Worm (Caenorhabditis elegans) whole organism, late embryonic: Measurements from ENCODE around the gene bir-1.

Source experiments
- T23F11.4 ChIP-seq: fragments of 200-800 bp; sonication (Bioruptor generic); optimal IDR thresholded peaks from 2 replicates; lab custom pipeline; 2018; ENCODE audit warnings: mild to moderate bottlenecking, missing genetic modification characterization, missing compliant biosample characterization
- Y22D7AL.16 ChIP-seq: sonication (generic microtip); optimal IDR thresholded peaks from 2 replicates; lab custom pipeline; 2016; ENCODE audit warnings: missing genetic modification characterization, missing compliant biosample characterization
- ama-1 ChIP-seq: fragments of 150-350 bp; optimal IDR thresholded peaks from 2 replicates; lab custom pipeline; 2014
- ceh-18 ChIP-seq: sonication (generic microtip); optimal IDR thresholded peaks from 2 replicates; lab custom pipeline; 2016; ENCODE audit warnings: missing genetic modification characterization, missing compliant biosample characterization
- ceh-19 ChIP-seq: fragments of 200-800 bp; sonication (Bioruptor generic); optimal IDR thresholded peaks from 2 replicates; lab custom pipeline; 2018; ENCODE audit warnings: mild to moderate bottlenecking, missing genetic modification characterization, missing compliant biosample characterization
- ceh-22 ChIP-seq: sonication (generic microtip); optimal IDR thresholded peaks from 2 replicates; lab custom pipeline; 2017; ENCODE audit warnings: missing biosample characterization, missing genetic modification characterization
- ceh-30 ChIP-seq: fragments of 150-350 bp; optimal IDR thresholded peaks from 2 replicates; lab custom pipeline; 2014; ENCODE audit warnings: missing biosample characterization, missing genetic modification characterization
- ceh-31 ChIP-seq: sonication (generic microtip); optimal IDR thresholded peaks from 2 replicates; lab custom pipeline; 2016; ENCODE audit warnings: missing genetic modification characterization, missing compliant biosample characterization
- ceh-45 ChIP-seq: fragments of 200-800 bp; sonication (Bioruptor generic); IDR thresholded peaks from 2 replicates; pipeline ENCODE4 v1.3.6; 2022; ENCODE audit warnings: missing genetic modification reagents, missing genetic modification characterization, missing compliant biosample characterization
- ceh-6 ChIP-seq: fragments of 200-800 bp; sonication (Bioruptor generic); optimal IDR thresholded peaks from 2 replicates; lab custom pipeline; 2018; ENCODE audit warnings: mild to moderate bottlenecking, missing genetic modification characterization, missing compliant biosample characterization
- dmd-4 ChIP-seq: sonication (generic microtip); optimal IDR thresholded peaks from 2 replicates; lab custom pipeline; 2016; ENCODE audit warnings: borderline replicate concordance, missing genetic modification characterization, missing compliant biosample characterization
- dve-1 ChIP-seq: sonication (generic microtip); optimal IDR thresholded peaks from 2 replicates; lab custom pipeline; 2017; ENCODE audit warnings: antibody characterized with exemption, mild to moderate bottlenecking, missing genetic modification characterization, missing compliant biosample characterization
- elt-2 ChIP-seq: sonication (generic microtip); optimal IDR thresholded peaks from 2 replicates; lab custom pipeline; 2016; ENCODE audit warnings: missing genetic modification reagents, missing genetic modification characterization, missing compliant biosample characterization
- elt-4 ChIP-seq: sonication (generic microtip); optimal IDR thresholded peaks from 2 replicates; lab custom pipeline; 2016; ENCODE audit warnings: missing genetic modification characterization, missing compliant biosample characterization
- eyg-1 ChIP-seq: sonication (generic microtip); optimal IDR thresholded peaks from 2 replicates; lab custom pipeline; 2016; ENCODE audit warnings: missing genotype, missing genetic modification characterization, missing compliant biosample characterization
- fkh-10 ChIP-seq: fragments of 150-350 bp; optimal IDR thresholded peaks from 2 replicates; lab custom pipeline; 2014; ENCODE audit warnings: missing biosample characterization, missing genetic modification reagents, missing genetic modification characterization
- hlh-15 ChIP-seq: sonication (generic microtip); optimal IDR thresholded peaks from 2 replicates; lab custom pipeline; 2016; ENCODE audit warnings: missing genetic modification characterization, missing compliant biosample characterization
- hlh-30 ChIP-seq: sonication (generic microtip); optimal IDR thresholded peaks from 2 replicates; lab custom pipeline; 2017; ENCODE audit warnings: antibody characterized with exemption, missing genetic modification characterization, missing compliant biosample characterization; ENCODE audit not compliant: insufficient read depth
- hlh-6 ChIP-seq: sonication (generic microtip); optimal IDR thresholded peaks from 2 replicates; lab custom pipeline; 2016; ENCODE audit warnings: missing genotype, missing genetic modification characterization, missing compliant biosample characterization
- lim-6 ChIP-seq: sonication (generic microtip); optimal IDR thresholded peaks from 2 replicates; lab custom pipeline; 2016; ENCODE audit warnings: missing genetic modification characterization, missing compliant biosample characterization
- nfya-1 ChIP-seq: sonication (generic microtip); optimal IDR thresholded peaks from 2 replicates; lab custom pipeline; 2017; ENCODE audit warnings: missing genetic modification characterization, mild to moderate bottlenecking, missing compliant biosample characterization, antibody characterized with exemption, moderate library complexity
- nhr-232 ChIP-seq: sonication (generic microtip); optimal IDR thresholded peaks from 2 replicates; lab custom pipeline; 2016; ENCODE audit warnings: missing genetic modification characterization, missing compliant biosample characterization
- odd-2 ChIP-seq: sonication (generic microtip); optimal IDR thresholded peaks from 2 replicates; lab custom pipeline; 2017; ENCODE audit warnings: antibody characterized with exemption, mild to moderate bottlenecking, missing genetic modification characterization, missing compliant biosample characterization
- pat-9 ChIP-seq: fragments of 200-800 bp; sonication (Bioruptor generic); optimal IDR thresholded peaks from 2 replicates; lab custom pipeline; 2018; ENCODE audit warnings: mild to moderate bottlenecking, missing genetic modification characterization, moderate library complexity, missing compliant biosample characterization
- pax-1 ChIP-seq: fragments of 150-350 bp; optimal IDR thresholded peaks from 2 replicates; lab custom pipeline; 2014; ENCODE audit warnings: missing biosample characterization, missing genetic modification characterization
- pha-2 ChIP-seq: sonication (generic microtip); optimal IDR thresholded peaks from 2 replicates; lab custom pipeline; 2017; ENCODE audit warnings: mild to moderate bottlenecking, missing genetic modification characterization, missing compliant biosample characterization
- pha-4 ChIP-seq: fragments of 150-350 bp; optimal IDR thresholded peaks from 2 replicates; lab custom pipeline; 2018; ENCODE audit warnings: missing biosample characterization, missing genetic modification reagents, missing genetic modification characterization
- pqm-1 ChIP-seq: sonication (generic microtip); optimal IDR thresholded peaks from 2 replicates; lab custom pipeline; 2016; ENCODE audit warnings: missing genetic modification characterization, missing compliant biosample characterization
- ref-2 ChIP-seq: sonication (generic microtip); optimal IDR thresholded peaks from 2 replicates; lab custom pipeline; 2016; ENCODE audit warnings: missing genetic modification characterization, missing compliant biosample characterization
- rnt-1 ChIP-seq: sonication (generic microtip); optimal IDR thresholded peaks from 2 replicates; lab custom pipeline; 2016; ENCODE audit warnings: missing genetic modification characterization, missing compliant biosample characterization
- sdc-2 ChIP-seq: sonication (generic microtip); optimal IDR thresholded peaks from 2 replicates; lab custom pipeline; 2016; ENCODE audit warnings: missing genotype, missing genetic modification characterization, missing compliant biosample characterization
- sox-2 ChIP-seq: fragments of 200-800 bp; sonication (Bioruptor generic); IDR thresholded peaks from 2 replicates; pipeline ENCODE4 v1.3.6; 2022; ENCODE audit warnings: missing genetic modification reagents, missing genetic modification characterization, missing compliant biosample characterization
- syd-9 ChIP-seq: sonication (generic microtip); optimal IDR thresholded peaks from 2 replicates; lab custom pipeline; 2016; ENCODE audit warnings: mild to moderate bottlenecking, missing genetic modification characterization, moderate library complexity, missing compliant biosample characterization
- tbx-2 ChIP-seq: sonication (generic microtip); optimal IDR thresholded peaks from 2 replicates; lab custom pipeline; 2016; ENCODE audit warnings: missing genetic modification characterization, missing compliant biosample characterization
- tbx-7 ChIP-seq: sonication (generic microtip); optimal IDR thresholded peaks from 2 replicates; lab custom pipeline; 2016; ENCODE audit warnings: missing genotype, missing genetic modification characterization, missing compliant biosample characterization
- unc-3 ChIP-seq, 2 experiments: fragments of 200-800 bp in 1 of 2; sonication (Bioruptor generic) in 1 of 2; sonication (generic microtip) in 1 of 2; conservative IDR thresholded peaks in 1 of 2; optimal IDR thresholded peaks in 1 of 2; 2 replicates each; pipeline versions ENCODE4 v1.3.6 to Lab custom; 2016 to 2022; ENCODE audit warnings: missing compliant biosample characterization in 2 of 2, missing genetic modification characterization in 2 of 2, missing genetic modification reagents in 1 of 2
- unc-42 ChIP-seq: sonication (generic microtip); optimal IDR thresholded peaks from 2 replicates; lab custom pipeline; 2016; ENCODE audit warnings: missing genotype, missing genetic modification characterization, missing compliant biosample characterization
- ztf-16 ChIP-seq: sonication (generic microtip); optimal IDR thresholded peaks from 2 replicates; lab custom pipeline; 2017; ENCODE audit warnings: missing genetic modification characterization, missing compliant biosample characterization

bir-1 gene

ce11 chrV:11673746-11674365, 29.6 kb downstream of the bir-1 start:
- TF ChIP-seq nfya-1 (tag; lab: Kevin White, UChicago) (peak; percentile 45), eyg-1 (no peak), elt-2 (tag; lab: Kevin White, UChicago) (no peak), T23F11.4 (GFP tag; lab: Kevin White, UChicago) (no peak), tbx-2 (tag; lab: Kevin White, UChicago) (peak; percentile 1), ceh-30 (tag; lab: Kevin White, UChicago) (no peak), ref-2 (tag; lab: Kevin White, UChicago) (peak; percentile 57), unc-3 (GFP tag; conservative IDR thresholded peaks at IDR 0.05; lab: Robert Waterston, UW) (no peak), unc-3 (tag; optimal IDR thresholded peaks at IDR 0.05; lab: Kevin White, UChicago) (no peak), sox-2 (GFP tag; lab: Robert Waterston, UW) (peak; percentile 9; the same call in 1 of the 2 replicates), pax-1 (peak; percentile 27), unc-42 (tag; lab: Kevin White, UChicago) (no peak), elt-4 (tag; lab: Kevin White, UChicago) (no peak), odd-2 (tag; lab: Kevin White, UChicago) (no peak), ceh-31 (tag; lab: Kevin White, UChicago) (peak; percentile 3), dmd-4 (tag; lab: Kevin White, UChicago) (no peak), pha-2 (peak; percentile 57), rnt-1 (tag; lab: Kevin White, UChicago) (peak; percentile 13), ama-1 (no peak), hlh-30 (peak; percentile 65)

- TF ChIP-seq pha-2, result peak; percentile 7
- TF ChIP-seq tbx-2 (tag; lab: Kevin White, UChicago), result no peak
- TF ChIP-seq nfya-1 (tag; lab: Kevin White, UChicago), result no peak
- no peak for TF ChIP-seq ceh-18 (tag; lab: Kevin White, UChicago)
- peak; percentile 68 for TF ChIP-seq elt-2 (tag; lab: Kevin White, UChicago)
- no peak for TF ChIP-seq T23F11.4 (GFP tag; lab: Kevin White, UChicago)
- no peak for TF ChIP-seq ama-1
- TF ChIP-seq nhr-232 (tag; lab: Kevin White, UChicago), result no peak
- TF ChIP-seq syd-9, result no peak
- TF ChIP-seq ceh-6 (GFP tag; lab: Kevin White, UChicago), result no peak
- TF ChIP-seq pha-4 (tag; lab: Kevin White, UChicago), result no peak
- no peak for TF ChIP-seq pat-9 (tag; lab: Kevin White, UChicago)
- peak; percentile 5 for TF ChIP-seq fkh-10 (GFP tag; lab: Kevin White, UChicago)
- no peak for TF ChIP-seq eyg-1
- TF ChIP-seq pqm-1 (tag; lab: Kevin White, UChicago), result no peak
- TF ChIP-seq elt-4 (tag; lab: Kevin White, UChicago), result no peak
- TF ChIP-seq hlh-15 (tag; lab: Kevin White, UChicago), result no peak
- no peak for TF ChIP-seq Y22D7AL.16 (tag; lab: Kevin White, UChicago)
- TF ChIP-seq tbx-7 (tag; lab: Kevin White, UChicago), result no peak
- TF ChIP-seq hlh-6 (tag; lab: Kevin White, UChicago), result no peak
- no peak for TF ChIP-seq lim-6 (tag; lab: Kevin White, UChicago)
- TF ChIP-seq ceh-31 (tag; lab: Kevin White, UChicago), result no peak
- TF ChIP-seq ceh-45 (GFP tag; lab: Robert Waterston, UW), result no peak
- no peak for TF ChIP-seq ceh-19 (GFP tag; lab: Kevin White, UChicago)
- TF ChIP-seq unc-42 (tag; lab: Kevin White, UChicago), result peak; percentile 89
These were observed 30.6 kb downstream of the bir-1 start for ce11 chrV:11674594-11675579.

- TF ChIP-seq ceh-22 (tag; lab: Kevin White, UChicago), result no peak
- TF ChIP-seq ztf-16 (tag; lab: Kevin White, UChicago), result no peak
- TF ChIP-seq sdc-2 (tag; lab: Kevin White, UChicago), result no peak
- TF ChIP-seq pha-4 (tag; lab: Kevin White, UChicago), result no peak
- TF ChIP-seq dve-1 (tag; lab: Kevin White, UChicago), result no peak
- TF ChIP-seq ref-2 (tag; lab: Kevin White, UChicago), result no peak
- TF ChIP-seq T23F11.4 (GFP tag; lab: Kevin White, UChicago), result no peak
- no peak for TF ChIP-seq unc-3 (GFP tag; conservative IDR thresholded peaks at IDR 0.05; lab: Robert Waterston, UW)
- no peak for TF ChIP-seq unc-3 (tag; optimal IDR thresholded peaks at IDR 0.05; lab: Kevin White, UChicago)
- TF ChIP-seq unc-42 (tag; lab: Kevin White, UChicago), result no peak
- TF ChIP-seq elt-2 (tag; lab: Kevin White, UChicago), result no peak
These were observed 31.4 kb downstream of the bir-1 start, which contains the start of gene ape-1 for ce11 chrV:11675638-11676037. Gene ape-1 (plus strand): TSS chrV:11675938.
